Worm (Caenorhabditis elegans) whole organism, L3 larva: ENCODE data around the gene Y46G5A.39.

Source experiments
- R02D3.7 ChIP-seq: fragments of 150-350 bp; optimal IDR thresholded peaks from 2 replicates; lab custom pipeline; 2014; ENCODE audit warnings: missing biosample characterization, missing genetic modification characterization
- ZK546.5 ChIP-seq: sonication (generic microtip); optimal IDR thresholded peaks from 2 replicates; lab custom pipeline; 2017; ENCODE audit warnings: missing biosample characterization, missing genetic modification characterization
- ceh-28 ChIP-seq: fragments of 150-350 bp; optimal IDR thresholded peaks from 2 replicates; lab custom pipeline; 2014; ENCODE audit warnings: missing biosample characterization, missing genetic modification reagents, missing genetic modification characterization
- ceh-82 ChIP-seq: fragments of 150-350 bp; optimal IDR thresholded peaks from 2 replicates; lab custom pipeline; 2014; ENCODE audit warnings: missing biosample characterization, missing genetic modification characterization
- ceh-9 ChIP-seq: sonication (generic microtip); optimal IDR thresholded peaks from 2 replicates; lab custom pipeline; 2018; ENCODE audit warnings: missing biosample characterization, missing genetic modification characterization
- daf-12 ChIP-seq: fragments of 150-350 bp; optimal IDR thresholded peaks from 2 replicates; lab custom pipeline; 2014; ENCODE audit warnings: missing biosample characterization, missing genetic modification reagents, missing genetic modification characterization
- egl-27 ChIP-seq: sonication (generic microtip); optimal IDR thresholded peaks from 4 replicates; lab custom pipeline; 2017; ENCODE audit warnings: missing biosample characterization, missing genetic modification reagents, missing genetic modification characterization
- egl-5 ChIP-seq: fragments of 150-350 bp; optimal IDR thresholded peaks from 2 replicates; lab custom pipeline; 2017; ENCODE audit warnings: missing biosample characterization, missing genetic modification reagents, missing genetic modification characterization, inconsistent platforms
- elt-2 ChIP-seq: sonication (generic microtip); optimal IDR thresholded peaks from 2 replicates; lab custom pipeline; 2016; ENCODE audit warnings: missing genetic modification reagents, mild to moderate bottlenecking, missing genetic modification characterization, missing compliant biosample characterization
- elt-3 ChIP-seq, 3 experiments: fragments of 150-350 bp in 1 of 3; sonication (generic microtip) in 2 of 3; optimal IDR thresholded peaks; 2 replicates in 2 of 3; 4 replicates in 1 of 3; lab custom pipeline; 2014 to 2017; ENCODE audit warnings: missing biosample characterization in 3 of 3, missing genetic modification characterization in 3 of 3
- eor-1 ChIP-seq, 2 experiments: fragments of 150-350 bp; optimal IDR thresholded peaks; 2 replicates each; lab custom pipeline; 2014 to 2018; ENCODE audit warnings: missing biosample characterization in 2 of 2, missing genetic modification characterization in 2 of 2
- fkh-10 ChIP-seq: sonication (generic microtip); optimal IDR thresholded peaks from 2 replicates; lab custom pipeline; 2017; ENCODE audit warnings: missing biosample characterization, missing genetic modification reagents, missing genetic modification characterization
- fkh-2 ChIP-seq: fragments of 150-350 bp; optimal IDR thresholded peaks from 2 replicates; lab custom pipeline; 2014; ENCODE audit warnings: missing biosample characterization, missing genetic modification reagents, missing genetic modification characterization
- fos-1 ChIP-seq: fragments of 150-350 bp; optimal IDR thresholded peaks from 2 replicates; lab custom pipeline; 2014; ENCODE audit warnings: missing biosample characterization, missing genetic modification characterization
- hmg-11 ChIP-seq: sonication (generic microtip); optimal IDR thresholded peaks from 2 replicates; lab custom pipeline; 2016; ENCODE audit warnings: missing genetic modification characterization, missing compliant biosample characterization
- jun-1 ChIP-seq: fragments of 150-350 bp; optimal IDR thresholded peaks from 2 replicates; lab custom pipeline; 2014; ENCODE audit warnings: missing biosample characterization, missing genetic modification reagents, missing genetic modification characterization
- lin-15B ChIP-seq: fragments of 150-350 bp; optimal IDR thresholded peaks from 2 replicates; lab custom pipeline; 2014; ENCODE audit warnings: missing biosample characterization, missing genetic modification characterization
- lin-39 ChIP-seq: fragments of 150-350 bp; optimal IDR thresholded peaks from 2 replicates; lab custom pipeline; 2018; ENCODE audit warnings: missing biosample characterization, missing genetic modification reagents, missing genetic modification characterization
- lsy-12 ChIP-seq: sonication (generic microtip); optimal IDR thresholded peaks from 2 replicates; lab custom pipeline; 2016; ENCODE audit warnings: mild to moderate bottlenecking, missing genetic modification characterization, missing compliant biosample characterization
- mdl-1 ChIP-seq: fragments of 150-350 bp; optimal IDR thresholded peaks from 2 replicates; lab custom pipeline; 2014; ENCODE audit warnings: missing biosample characterization, missing genetic modification characterization
- mml-1 ChIP-seq: fragments of 150-350 bp; sonication (generic microtip); optimal IDR thresholded peaks from 3 replicates; lab custom pipeline; 2014; ENCODE audit warnings: missing biosample characterization, missing genetic modification characterization
- nfya-1 ChIP-seq: sonication (generic microtip); optimal IDR thresholded peaks from 2 replicates; lab custom pipeline; 2017; ENCODE audit warnings: missing genetic modification characterization, mild to moderate bottlenecking, missing compliant biosample characterization, antibody characterized with exemption, moderate library complexity; ENCODE audit not compliant: insufficient read depth
- nhr-11 ChIP-seq: fragments of 150-350 bp; optimal IDR thresholded peaks from 2 replicates; lab custom pipeline; 2014; ENCODE audit warnings: missing biosample characterization, missing genetic modification characterization
- nhr-12 ChIP-seq: fragments of 150-350 bp; optimal IDR thresholded peaks from 2 replicates; lab custom pipeline; 2014; ENCODE audit warnings: missing biosample characterization, missing genetic modification characterization
- nhr-237 ChIP-seq: fragments of 150-350 bp; optimal IDR thresholded peaks from 2 replicates; lab custom pipeline; 2014; ENCODE audit warnings: missing biosample characterization, missing genetic modification characterization
- nhr-25 ChIP-seq: sonication (generic microtip); optimal IDR thresholded peaks from 2 replicates; lab custom pipeline; 2017; ENCODE audit warnings: missing biosample characterization, missing genetic modification characterization
- nhr-28 ChIP-seq: fragments of 150-350 bp; optimal IDR thresholded peaks from 2 replicates; lab custom pipeline; 2014; ENCODE audit warnings: missing biosample characterization, missing genetic modification characterization
- nhr-76 ChIP-seq: fragments of 150-350 bp; sonication (generic microtip); optimal IDR thresholded peaks from 5 replicates; lab custom pipeline; 2014; ENCODE audit warnings: missing biosample characterization, missing genetic modification characterization
- nhr-77 ChIP-seq: fragments of 150-350 bp; optimal IDR thresholded peaks from 2 replicates; lab custom pipeline; 2014; ENCODE audit warnings: missing biosample characterization, missing genetic modification characterization
- pha-4 ChIP-seq: fragments of 150-350 bp; optimal IDR thresholded peaks from 2 replicates; lab custom pipeline; 2014; ENCODE audit warnings: missing biosample characterization, missing genetic modification reagents, missing genetic modification characterization
- sea-2 ChIP-seq: fragments of 150-350 bp; sonication (generic microtip); optimal IDR thresholded peaks from 4 replicates; lab custom pipeline; 2014; ENCODE audit warnings: missing biosample characterization, missing genetic modification reagents, missing genetic modification characterization
- skn-1 ChIP-seq: fragments of 150-350 bp; optimal IDR thresholded peaks from 2 replicates; lab custom pipeline; 2014; ENCODE audit warnings: missing biosample characterization, missing genetic modification characterization
- snpc-4 ChIP-seq: fragments of 150-350 bp; optimal IDR thresholded peaks from 2 replicates; lab custom pipeline; 2014; ENCODE audit warnings: missing biosample characterization, missing genetic modification characterization
- unc-39 ChIP-seq: sonication (generic microtip); optimal IDR thresholded peaks from 4 replicates; lab custom pipeline; 2017; ENCODE audit warnings: missing biosample characterization, missing genetic modification characterization
- unc-62 ChIP-seq: fragments of 150-350 bp; sonication (generic microtip); optimal IDR thresholded peaks from 4 replicates; lab custom pipeline; 2014; ENCODE audit warnings: missing biosample characterization, missing genetic modification reagents, missing genetic modification characterization
- zag-1 ChIP-seq: fragments of 150-350 bp; optimal IDR thresholded peaks from 2 replicates; lab custom pipeline; 2014; ENCODE audit warnings: missing biosample characterization, missing genetic modification characterization
- ztf-11 ChIP-seq: fragments of 150-350 bp; optimal IDR thresholded peaks from 2 replicates; lab custom pipeline; 2014; ENCODE audit warnings: missing biosample characterization, missing genetic modification characterization
- ztf-4 ChIP-seq: fragments of 150-350 bp; optimal IDR thresholded peaks from 2 replicates; lab custom pipeline; 2014; ENCODE audit warnings: missing biosample characterization, missing genetic modification characterization

Gene Y46G5A.39

ce11 chrII:12739306-12739705 is 14.3 kb downstream of the Y46G5A.39 start:
- no peak for TF ChIP-seq fkh-2 (tag; lab: Kevin White, UChicago)
- TF ChIP-seq ceh-28: no peak
- TF ChIP-seq elt-2: no peak
- no peak for TF ChIP-seq pha-4 (tag; lab: Kevin White, UChicago)
- no peak for TF ChIP-seq fkh-10 (GFP tag; lab: Kevin White, UChicago)
- no peak for TF ChIP-seq ZK546.5 (tag; lab: Kevin White, UChicago)
- no peak for TF ChIP-seq daf-12 (tag; lab: Kevin White, UChicago)
- no peak for TF ChIP-seq ceh-9 (tag; lab: Kevin White, UChicago)
- TF ChIP-seq, all 47 proteins: peak for 0

ce11 chrII:12738284-12739201 is 15.1 kb downstream of the Y46G5A.39 start, which contains the start of gene pisy-1:
Gene pisy-1, minus strand, starts transcription at chrII:12738334.
- no peak for TF ChIP-seq nhr-12 (tag; lab: Kevin White, UChicago)
- peak; percentile 4 for TF ChIP-seq nhr-25 (tag; lab: Kevin White, UChicago)
- no peak for TF ChIP-seq R02D3.7 (tag; lab: Kevin White, UChicago)
- no peak for TF ChIP-seq mdl-1 (tag; lab: Kevin White, UChicago)
- no peak for TF ChIP-seq nfya-1 (tag; lab: Kevin White, UChicago)
- TF ChIP-seq pha-4 (tag; lab: Kevin White, UChicago): peak; percentile 76
- no peak for TF ChIP-seq ZK546.5 (tag; lab: Kevin White, UChicago)
- TF ChIP-seq lsy-12 (tag; lab: Kevin White, UChicago): no peak
- no peak for TF ChIP-seq ztf-11 (tag; lab: Kevin White, UChicago)
- TF ChIP-seq egl-5 (tag; lab: Kevin White, UChicago): peak; percentile 46
- TF ChIP-seq nhr-11 (tag; lab: Kevin White, UChicago): no peak
- no peak for TF ChIP-seq ceh-82 (tag; lab: Kevin White, UChicago)
- no peak for TF ChIP-seq nhr-77 (tag; lab: Kevin White, UChicago)
- TF ChIP-seq nhr-76 (tag; lab: Kevin White, UChicago): no peak
- TF ChIP-seq elt-3 (tag; optimal IDR thresholded peaks at IDR 0.05; lab: Kevin White, UChicago): no peak
- TF ChIP-seq mml-1: no peak
- TF ChIP-seq zag-1 (tag; lab: Kevin White, UChicago): no peak
- TF ChIP-seq lin-15B (tag; lab: Kevin White, UChicago): peak; percentile 77
- TF ChIP-seq unc-62 (GFP tag; lab: Kevin White, UChicago): no peak
- TF ChIP-seq egl-27 (tag; lab: Kevin White, UChicago): no peak
- no peak for TF ChIP-seq skn-1 (tag; lab: Kevin White, UChicago)
- TF ChIP-seq snpc-4 (tag; lab: Kevin White, UChicago): peak; percentile 48
- TF ChIP-seq lin-39 (tag; lab: Kevin White, UChicago): peak; percentile 49
- TF ChIP-seq elt-2: peak; percentile 4
- no peak for TF ChIP-seq nhr-28 (tag; lab: Kevin White, UChicago)
- peak; percentile 55 for TF ChIP-seq hmg-11 (tag; lab: Kevin White, UChicago)
- no peak for TF ChIP-seq fkh-2 (tag; lab: Kevin White, UChicago)
- TF ChIP-seq, all 47 proteins: peak for 8

- TF ChIP-seq ztf-4 (no peak), ZK546.5 (tag; lab: Kevin White, UChicago) (no peak)
Observed at ce11 chrII:12736579-12736978, 17.0 kb downstream of the Y46G5A.39 start, which contains the start of gene snrp-200. Gene snrp-200, minus strand, starts transcription at chrII:12736910.

ce11 chrII:12729952-12730351 is 23.7 kb downstream of the Y46G5A.39 start:
- TF ChIP-seq snpc-4 (tag; lab: Kevin White, UChicago): no peak
- no peak for TF ChIP-seq nhr-11 (tag; lab: Kevin White, UChicago)

- TF ChIP-seq nhr-237 (tag; lab: Kevin White, UChicago) (no peak), ceh-28 (no peak), egl-27 (tag; lab: Kevin White, UChicago) (no peak), nhr-12 (tag; lab: Kevin White, UChicago) (no peak), ztf-11 (tag; lab: Kevin White, UChicago) (no peak), ztf-4 (no peak), lsy-12 (tag; lab: Kevin White, UChicago) (no peak), unc-62 (GFP tag; lab: Kevin White, UChicago) (no peak), fkh-10 (GFP tag; lab: Kevin White, UChicago) (no peak), lin-39 (tag; lab: Kevin White, UChicago) (no peak), eor-1 (tag; optimal IDR thresholded peaks at IDR 0.05; lab: Kevin White, UChicago) (no peak), zag-1 (tag; lab: Kevin White, UChicago) (no peak), ZK546.5 (tag; lab: Kevin White, UChicago) (no peak), unc-39 (tag; lab: Kevin White, UChicago) (no peak), daf-12 (tag; lab: Kevin White, UChicago) (no peak), lin-15B (tag; lab: Kevin White, UChicago) (no peak), fos-1 (tag; lab: Kevin White, UChicago) (no peak), sea-2 (no peak), jun-1 (tag; lab: Kevin White, UChicago) (no peak)
Observed at ce11 chrII:12728608-12729007, 25.0 kb downstream of the Y46G5A.39 start.
